Worm (Caenorhabditis elegans): ENCODE measurements around the gene srbc-13.

- TF ChIP-seq unc-39 (tag; optimal IDR thresholded peaks at IDR 0.05), result no peak
- no peak for TF ChIP-seq elt-3 (tag; optimal IDR thresholded peaks at IDR 0.05)
- no peak for TF ChIP-seq sptf-1 (tag; optimal IDR thresholded peaks at IDR 0.05)
- TF ChIP-seq drap-1 (GFP tag; optimal IDR thresholded peaks at IDR 0.05), result no peak
- no peak for TF ChIP-seq mep-1 (tag; optimal IDR thresholded peaks at IDR 0.05)
- TF ChIP-seq ces-1 (GFP tag; optimal IDR thresholded peaks at IDR 0.05), result no peak
- TF ChIP-seq nhr-76 (tag; optimal IDR thresholded peaks at IDR 0.05), result no peak
- TF ChIP-seq lsy-2 (tag; optimal IDR thresholded peaks at IDR 0.05), result no peak
- no peak for TF ChIP-seq nhr-237 (tag; optimal IDR thresholded peaks at IDR 0.05)
- TF ChIP-seq snpc-4 (tag; optimal IDR thresholded peaks at IDR 0.05), result no peak
- TF ChIP-seq blmp-1 (tag; optimal IDR thresholded peaks at IDR 0.05), result no peak
- no peak for TF ChIP-seq nhr-12 (tag; optimal IDR thresholded peaks at IDR 0.05)
- TF ChIP-seq mab-5 (tag; optimal IDR thresholded peaks at IDR 0.05), result no peak
- TF ChIP-seq unc-62 (GFP tag; optimal IDR thresholded peaks at IDR 0.05), result no peak
Observed at ce11 chrV:858841-859456, 11.3 kb downstream of the srbc-13 start.

All from whole organism, mixed stage, embryonic.